Comparison of ENCODE assay signal across 2 fruit fly cellular contexts in genomic region chr3L:3036951-3037586, dm6.
TF ChIP-seq lines count a peak whose summit lies in the region.

No protein-coding gene starts in this region.

TF ChIP-seq in whole organism, embryonic, 481 proteins besides CTCF, POLR2A, EP300 and RAD21 (continued from another document):
- no peak for TF ChIP-seq CG31388 (GFP tag; optimal IDR thresholded peaks at IDR 0.05; lab: Kevin White, UChicago)
- TF ChIP-seq Trl (optimal IDR thresholded peaks at IDR 0.05; lab: Kevin White, UChicago): peak in 1 of 2 experiments; percentile 3
- TF ChIP-seq Trl (GFP tag; optimal IDR thresholded peaks at IDR 0.05; lab: Kevin White, UChicago): no peak
- no peak for TF ChIP-seq CG6175 (GFP tag; IDR thresholded peaks at IDR 0.05; lab: Robert Waterston, UW)
- TF ChIP-seq CG15269 (tag; optimal IDR thresholded peaks at IDR 0.05; lab: Kevin White, UChicago): peak; percentile 28
- no peak for TF ChIP-seq btn (GFP tag; optimal IDR thresholded peaks at IDR 0.05; lab: Kevin White, UChicago)
- no peak for TF ChIP-seq pnt (GFP tag; optimal IDR thresholded peaks at IDR 0.05; lab: Kevin White, UChicago)
- TF ChIP-seq CG11504 (tag; optimal IDR thresholded peaks at IDR 0.05; lab: Kevin White, UChicago): peak; percentile 2
- TF ChIP-seq D (optimal IDR thresholded peaks at IDR 0.05; lab: Kevin White, UChicago): no peak
- TF ChIP-seq D (GFP tag; optimal IDR thresholded peaks at IDR 0.05; lab: Kevin White, UChicago): no peak
- no peak for TF ChIP-seq CG4404 (GFP tag; IDR thresholded peaks at IDR 0.05; lab: Robert Waterston, UW)
- no peak for TF ChIP-seq CG2199 (GFP tag; IDR thresholded peaks at IDR 0.05; lab: Robert Waterston, UW)
- 0 out of 2 replicates have a peak, but pooled peaks have one; percentile 10 for TF ChIP-seq rib (GFP tag; IDR thresholded peaks at IDR 0.05; lab: Robert Waterston, UW)
- TF ChIP-seq CG42726 (GFP tag; IDR thresholded peaks at IDR 0.05; lab: Robert Waterston, UW; ENCODE audit: partially characterized antibody): peak; percentile 22; the same call in 1 of the 2 replicates
- TF ChIP-seq Dfd (GFP tag; optimal IDR thresholded peaks at IDR 0.05; lab: Kevin White, UChicago): no peak
- no peak for TF ChIP-seq CG32772 (GFP tag; IDR thresholded peaks at IDR 0.05; lab: Robert Waterston, UW)
- TF ChIP-seq Dip3 (GFP tag; optimal IDR thresholded peaks at IDR 0.05; lab: Kevin White, UChicago): no peak
- no peak for TF ChIP-seq CG6683 (GFP tag; optimal IDR thresholded peaks at IDR 0.05; lab: Kevin White, UChicago)
- TF ChIP-seq CG10543 (GFP tag; optimal IDR thresholded peaks at IDR 0.05; lab: Kevin White, UChicago): peak; percentile 13
- TF ChIP-seq CG11695 (GFP tag; IDR thresholded peaks at IDR 0.05; lab: Robert Waterston, UW): 0 out of 3 replicates have a peak, but pooled peaks have one; percentile 34
- TF ChIP-seq chinmo (GFP tag; IDR thresholded peaks at IDR 0.05; lab: Robert Waterston, UW; ENCODE audit: partially characterized antibody): peak; percentile 81; the same call in 3 of the 4 replicates
- no peak for TF ChIP-seq B-H2 (GFP tag; optimal IDR thresholded peaks at IDR 0.05; lab: Kevin White, UChicago)
- TF ChIP-seq CG12071 (GFP tag; optimal IDR thresholded peaks at IDR 0.05; lab: Kevin White, UChicago): no peak
- TF ChIP-seq CG14441 (GFP tag; IDR thresholded peaks at IDR 0.05; lab: Robert Waterston, UW): peak; percentile 29; the same call in 1 of the 2 replicates
- TF ChIP-seq sc (optimal IDR thresholded peaks at IDR 0.05; lab: Kevin White, UChicago): no peak
- no peak for TF ChIP-seq sc (GFP tag; optimal IDR thresholded peaks at IDR 0.05; lab: Kevin White, UChicago)
- TF ChIP-seq CG13624 (GFP tag; optimal IDR thresholded peaks at IDR 0.05; lab: Kevin White, UChicago): no peak
- no peak for TF ChIP-seq lilli (GFP tag; optimal IDR thresholded peaks at IDR 0.05; lab: Kevin White, UChicago)
- TF ChIP-seq CG6254 (GFP tag; optimal IDR thresholded peaks at IDR 0.05; lab: Kevin White, UChicago): no peak
- TF ChIP-seq CG7987 (GFP tag; optimal IDR thresholded peaks at IDR 0.05; lab: Kevin White, UChicago): peak; percentile 53
- TF ChIP-seq Med (GFP tag; lab: Kevin White, UChicago): peak; percentile 41
- peak; percentile 11 for TF ChIP-seq abd-A (tag; optimal IDR thresholded peaks at IDR 0.05; lab: Kevin White, UChicago)
- TF ChIP-seq Drgx (GFP tag; IDR thresholded peaks at IDR 0.05; lab: Robert Waterston, UW): no peak
- no peak for TF ChIP-seq Sry-β (GFP tag; optimal IDR thresholded peaks at IDR 0.05; lab: Kevin White, UChicago)
- TF ChIP-seq kni (GFP tag; optimal IDR thresholded peaks at IDR 0.05; lab: Kevin White, UChicago): peak; percentile 45
- TF ChIP-seq CG12236 (GFP tag; optimal IDR thresholded peaks at IDR 0.05; lab: Kevin White, UChicago): no peak
- no peak for TF ChIP-seq CG13894 (tag; optimal IDR thresholded peaks at IDR 0.05; lab: Kevin White, UChicago)
- peak; percentile 91 for TF ChIP-seq CG12769 (tag; optimal IDR thresholded peaks at IDR 0.05; lab: Kevin White, UChicago)
- TF ChIP-seq sr (GFP tag; IDR thresholded peaks at IDR 0.05; lab: Robert Waterston, UW): 0 out of 3 replicates have a peak, but pooled peaks have one; percentile 18
- TF ChIP-seq sd (tag; optimal IDR thresholded peaks at IDR 0.05; lab: Kevin White, UChicago): peak; percentile 51
- no peak for TF ChIP-seq B-H1 (GFP tag; IDR thresholded peaks at IDR 0.05; lab: Robert Waterston, UW)
- TF ChIP-seq CG13296 (GFP tag; optimal IDR thresholded peaks at IDR 0.05; lab: Kevin White, UChicago): no peak
- no peak for TF ChIP-seq CG17912 (GFP tag; optimal IDR thresholded peaks at IDR 0.05; lab: Kevin White, UChicago)
- TF ChIP-seq Pdp1 (GFP tag; optimal IDR thresholded peaks at IDR 0.05; lab: Kevin White, UChicago): peak in 1 of 2 experiments; percentile 90
- no peak for TF ChIP-seq PHDP (tag; optimal IDR thresholded peaks at IDR 0.05; lab: Kevin White, UChicago)
- TF ChIP-seq CG17568 (GFP tag; optimal IDR thresholded peaks at IDR 0.05; lab: Kevin White, UChicago): no peak
- TF ChIP-seq Ravus (GFP tag; IDR thresholded peaks at IDR 0.05; lab: Robert Waterston, UW): no peak
- TF ChIP-seq CG6689 (GFP tag; IDR thresholded peaks at IDR 0.05; lab: Robert Waterston, UW): no peak
- TF ChIP-seq ftz-f1 (GFP tag; optimal IDR thresholded peaks at IDR 0.05; lab: Kevin White, UChicago): peak; percentile 76
- TF ChIP-seq CG10321 (GFP tag; IDR thresholded peaks at IDR 0.05; lab: Robert Waterston, UW): no peak
- peak; percentile 73 for TF ChIP-seq D19B (GFP tag; optimal IDR thresholded peaks at IDR 0.05; lab: Kevin White, UChicago)
- no peak for TF ChIP-seq ash1 (GFP tag; optimal IDR thresholded peaks at IDR 0.05; lab: Kevin White, UChicago)
- TF ChIP-seq CG2678 (tag; optimal IDR thresholded peaks at IDR 0.05; lab: Kevin White, UChicago): no peak
- TF ChIP-seq Adf1 (GFP tag; IDR thresholded peaks at IDR 0.05; lab: Robert Waterston, UW): peak; percentile 24; the same call in 1 of the 2 replicates
- no peak for TF ChIP-seq onecut (GFP tag; IDR thresholded peaks at IDR 0.05; lab: Robert Waterston, UW)
- TF ChIP-seq CG10431 (GFP tag; optimal IDR thresholded peaks at IDR 0.05; lab: Kevin White, UChicago): no peak
- TF ChIP-seq pzg (GFP tag; optimal IDR thresholded peaks at IDR 0.05; lab: Kevin White, UChicago): no peak
- no peak for TF ChIP-seq MTF-1 (GFP tag; optimal IDR thresholded peaks at IDR 0.05; lab: Kevin White, UChicago; ENCODE audit: borderline replicate concordance)
- no peak for TF ChIP-seq CG9609 (GFP tag; optimal IDR thresholded peaks at IDR 0.05; lab: Kevin White, UChicago)

TF ChIP-seq in whole organism, prepupa, 60 proteins besides CTCF, POLR2A, EP300 and RAD21 (continued from another document):
- TF ChIP-seq CG34406 (GFP tag; optimal IDR thresholded peaks at IDR 0.05; lab: Kevin White, UChicago) (peak; percentile 20), CG3919 (GFP tag; optimal IDR thresholded peaks at IDR 0.05; lab: Kevin White, UChicago) (peak; percentile 39), vri (GFP tag; optimal IDR thresholded peaks at IDR 0.05; lab: Kevin White, UChicago) (peak; percentile 87), Eip78C (GFP tag; lab: Kevin White, UChicago) (peak; percentile 78), Sox102F (GFP tag; optimal IDR thresholded peaks at IDR 0.05; lab: Kevin White, UChicago) (peak; percentile 52), Sox14 (GFP tag; optimal IDR thresholded peaks at IDR 0.05; lab: Kevin White, UChicago) (peak; percentile 74), CG31627 (GFP tag; optimal IDR thresholded peaks at IDR 0.05; lab: Kevin White, UChicago) (peak; percentile 46), CG11762 (GFP tag; optimal IDR thresholded peaks at IDR 0.05; lab: Kevin White, UChicago; ENCODE audit: insufficient read depth) (no peak)
